Fruit fly (Drosophila melanogaster): ENCODE data around the gene CG42460.

Gene CG42460

dm6 chr2L:3348146-3348747, 40.0 kb downstream of the CG42460 start (continued):
- TF ChIP-seq CG4617 (GFP tag; optimal IDR thresholded peaks at IDR 0.05; ENCODE audit: borderline replicate concordance) (no peak), Camta (GFP tag; optimal IDR thresholded peaks at IDR 0.05) (peak; percentile 65), Oaz (GFP tag; IDR thresholded peaks at IDR 0.05) (peak; percentile 54; the same call in 1 of the 2 replicates), CG11504 (tag; optimal IDR thresholded peaks at IDR 0.05) (peak; percentile 83), CG33213 (GFP tag; optimal IDR thresholded peaks at IDR 0.05) (peak; percentile 52), CG3847 (GFP tag; IDR thresholded peaks at IDR 0.05) (peak; percentile 33; the same call in 1 of the 2 replicates), CrebB (tag; optimal IDR thresholded peaks at IDR 0.05) (peak; percentile 37), gro (GFP tag; optimal IDR thresholded peaks at IDR 0.05) (no peak), CG8388 (GFP tag; optimal IDR thresholded peaks at IDR 0.05) (peak; percentile 79), CG15514 (GFP tag; optimal IDR thresholded peaks at IDR 0.05) (peak; percentile 14), rib (GFP tag; IDR thresholded peaks at IDR 0.05) (no peak), CG6791 (GFP tag; IDR thresholded peaks at IDR 0.05; ENCODE audit: partially characterized antibody) (peak; percentile 41; the same call in 1 of the 3 replicates)

- TF ChIP-seq CG10209 (GFP tag; optimal IDR thresholded peaks at IDR 0.05) (peak; percentile 9), CG6791 (GFP tag; IDR thresholded peaks at IDR 0.05; ENCODE audit: partially characterized antibody) (peak; percentile 53; the same call in 1 of the 3 replicates), CkIIα-i1 (GFP tag; IDR thresholded peaks at IDR 0.05) (no peak), Bteb2 (GFP tag; optimal IDR thresholded peaks at IDR 0.05) (no peak), CG8765 (GFP tag; IDR thresholded peaks at IDR 0.05) (no peak), Nf-YA (GFP tag; IDR thresholded peaks at IDR 0.05) (no peak), Elba2 (GFP tag; optimal IDR thresholded peaks at IDR 0.05) (no peak), Blimp-1 (GFP tag; optimal IDR thresholded peaks at IDR 0.05) (peak; percentile 24), YL-1 (GFP tag; optimal IDR thresholded peaks at IDR 0.05) (no peak), HLH3B (GFP tag; IDR thresholded peaks at IDR 0.05) (no peak), CG4328 (GFP tag; optimal IDR thresholded peaks at IDR 0.05) (no peak), CG1832 (GFP tag; optimal IDR thresholded peaks at IDR 0.05) (peak; percentile 5), crol (GFP tag; IDR thresholded peaks at IDR 0.05) (peak; percentile 48; the same call in 1 of the 2 replicates), pros (GFP tag; optimal IDR thresholded peaks at IDR 0.05) (peak; percentile 37), Stat92E (GFP tag; optimal IDR thresholded peaks at IDR 0.05) (peak in 1 of 3 experiments; percentile 91), Eip74EF (GFP tag; optimal IDR thresholded peaks at IDR 0.05) (no peak)
These were observed 41.8 kb downstream of the CG42460 start for dm6 chr2L:3346483-3346839.

dm6 chr2L:3345763-3346482, 42.4 kb downstream of the CG42460 start:
- 0 out of 2 replicates have a peak, but pooled peaks have one; percentile 21 for TF ChIP-seq CG6689 (GFP tag; IDR thresholded peaks at IDR 0.05)
- no peak for TF ChIP-seq vfl (GFP tag; optimal IDR thresholded peaks at IDR 0.05)
- peak; percentile 13 for TF ChIP-seq CG2875 (GFP tag; optimal IDR thresholded peaks at IDR 0.05)
- no peak for TF ChIP-seq z (GFP tag; IDR thresholded peaks at IDR 0.05)
- peak; percentile 16 for TF ChIP-seq CG6813 (GFP tag; optimal IDR thresholded peaks at IDR 0.05)
- peak; percentile 5 for TF ChIP-seq CG18599 (GFP tag; optimal IDR thresholded peaks at IDR 0.05)
- TF ChIP-seq lola (GFP tag; optimal IDR thresholded peaks at IDR 0.05) = peak in 1 of 3 experiments; percentile 14
- TF ChIP-seq ATbp (GFP tag; optimal IDR thresholded peaks at IDR 0.05) = peak; percentile 66
- no peak for TF ChIP-seq Trl (optimal IDR thresholded peaks at IDR 0.05)
- no peak for TF ChIP-seq Trl (GFP tag; optimal IDR thresholded peaks at IDR 0.05)
- peak; percentile 49 for TF ChIP-seq Med (GFP tag)
- peak; percentile 28 for TF ChIP-seq CG1603 (tag; optimal IDR thresholded peaks at IDR 0.05)
- TF ChIP-seq CG32532 (GFP tag; IDR thresholded peaks at IDR 0.05) = 0 out of 2 replicates have a peak, but pooled peaks have one; percentile 21
- no peak for TF ChIP-seq CG12391 (tag; optimal IDR thresholded peaks at IDR 0.05)
- TF ChIP-seq CG6654 (GFP tag; optimal IDR thresholded peaks at IDR 0.05) = no peak
- TF ChIP-seq bsh (GFP tag; optimal IDR thresholded peaks at IDR 0.05) = peak; percentile 54 to 69
- TF ChIP-seq HLHmδ (GFP tag; optimal IDR thresholded peaks at IDR 0.05) = peak; percentile 54
- TF ChIP-seq CG18262 (tag; optimal IDR thresholded peaks at IDR 0.05) = peak; percentile 1
